Worm (Caenorhabditis elegans) whole organism, midembryonic: ENCODE results near the gene srw-35.

Experiments
- cog-1 ChIP-seq: sonication (generic microtip); optimal IDR thresholded peaks from 2 replicates; lab custom pipeline; 2016; ENCODE audit warnings: missing genetic modification characterization, missing compliant biosample characterization
- flt-1 ChIP-seq: fragments of 200-800 bp; sonication (Bioruptor generic); IDR thresholded peaks from 2 replicates; pipeline ENCODE4 v1.3.6; 2022; ENCODE audit warnings: missing genetic modification characterization, missing compliant biosample characterization
- klf-2 ChIP-seq: fragments of 200-800 bp; sonication (Bioruptor generic); conservative IDR thresholded peaks from 2 replicates; pipeline ENCODE4 v1.3.6; 2022; ENCODE audit warnings: missing genetic modification reagents, missing genetic modification characterization, missing compliant biosample characterization
- ref-1 ChIP-seq: fragments of 200-800 bp; sonication (Bioruptor generic); conservative IDR thresholded peaks from 2 replicates; pipeline ENCODE4 v1.3.6; 2022; ENCODE audit warnings: missing genetic modification reagents, missing genetic modification characterization, missing compliant biosample characterization
- ztf-23 ChIP-seq: fragments of 200-800 bp; sonication (Bioruptor generic); IDR thresholded peaks from 2 replicates; pipeline ENCODE4 v1.3.6; 2022; ENCODE audit warnings: missing genetic modification reagents, missing genetic modification characterization, missing compliant biosample characterization

DNA sequence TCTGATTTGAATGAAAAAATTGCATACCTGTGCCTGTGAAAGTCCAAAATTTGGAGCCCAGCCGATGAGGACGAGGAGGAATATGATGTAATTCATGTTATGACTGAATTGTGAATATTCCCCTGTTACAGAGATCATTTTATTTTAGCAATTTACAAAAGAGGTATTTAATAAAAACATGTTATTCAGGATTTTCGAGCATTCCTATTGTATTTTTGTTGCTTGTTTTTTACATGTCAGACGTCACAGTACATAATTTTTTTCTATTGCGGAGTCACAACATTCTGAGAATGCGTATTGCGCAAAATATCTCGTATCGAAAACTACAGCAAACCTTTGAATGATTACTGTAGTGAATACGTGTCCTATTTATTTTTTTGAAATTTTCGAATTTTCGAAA, 30.9 kb downstream of the srw-35 start, which contains the start of gene F36D3.14:
- no peak for TF ChIP-seq ztf-23 (GFP tag; lab: Robert Waterston, UW)
- no peak for TF ChIP-seq cog-1
- TF ChIP-seq flt-1, result no peak
- no peak for TF ChIP-seq ref-1 (GFP tag; lab: Robert Waterston, UW)
- TF ChIP-seq klf-2 (GFP tag; lab: Robert Waterston, UW), result no peak
